Worm (Caenorhabditis elegans) whole organism, young adult: ENCODE measurements around the gene cest-8.
A peak's percentile ranks its signal among the peaks of the same experiment; 100 is the strongest.

ENCODE experiments used
- B0035.1 ChIP-seq: sonication (generic microtip); optimal IDR thresholded peaks from 2 replicates; lab custom pipeline; 2016; ENCODE audit warnings: missing genetic modification characterization, mild to moderate bottlenecking, missing compliant biosample characterization, missing genotype, missing genetic modification reagents
- B0261.1 ChIP-seq: sonication (generic microtip); optimal IDR thresholded peaks from 2 replicates; lab custom pipeline; 2016; ENCODE audit warnings: mild to moderate bottlenecking, missing genetic modification characterization, moderate library complexity, missing compliant biosample characterization
- B0336.3 ChIP-seq: fragments of 200-800 bp; sonication (Bioruptor generic); IDR thresholded peaks from 2 replicates; pipeline ENCODE4 v1.3.6; 2022; ENCODE audit warnings: missing genetic modification characterization, missing compliant biosample characterization
- C06A6.2 ChIP-seq: fragments of 200-800 bp; sonication (Bioruptor generic); conservative IDR thresholded peaks from 2 replicates; pipeline ENCODE4 v1.3.6; 2022; ENCODE audit warnings: missing genetic modification characterization, missing compliant biosample characterization
- D2030.7 ChIP-seq: fragments of 200-800 bp; sonication (Bioruptor generic); IDR thresholded peaks from 2 replicates; pipeline ENCODE4 v1.3.6; 2022; ENCODE audit warnings: missing genetic modification reagents, missing genetic modification characterization, missing compliant biosample characterization
- F10E7.11 ChIP-seq: sonication (generic microtip); optimal IDR thresholded peaks from 2 replicates; lab custom pipeline; 2017; ENCODE audit warnings: mild to moderate bottlenecking, missing genetic modification characterization, moderate library complexity, missing compliant biosample characterization
- F22D6.2 ChIP-seq: sonication (generic microtip); optimal IDR thresholded peaks from 2 replicates; lab custom pipeline; 2016; ENCODE audit warnings: mild to moderate bottlenecking, missing genetic modification characterization, missing compliant biosample characterization
- F33H1.4 ChIP-seq: fragments of 200-800 bp; sonication (Bioruptor generic); IDR thresholded peaks from 2 replicates; pipeline ENCODE4 v1.3.6; 2022; ENCODE audit warnings: missing genetic modification reagents, missing genetic modification characterization, missing compliant biosample characterization
- F39B2.1 ChIP-seq: fragments of 200-800 bp; sonication (Bioruptor generic); IDR thresholded peaks from 2 replicates; pipeline ENCODE4 v1.3.6; 2022; ENCODE audit warnings: missing genetic modification reagents, missing genetic modification characterization, missing compliant biosample characterization
- K11D2.4 ChIP-seq: fragments of 200-800 bp; sonication (Bioruptor generic); IDR thresholded peaks from 2 replicates; pipeline ENCODE4 v1.3.6; 2022; ENCODE audit warnings: missing genetic modification reagents, missing genetic modification characterization, missing compliant biosample characterization
- T07F8.4 ChIP-seq: sonication (generic microtip); optimal IDR thresholded peaks from 2 replicates; lab custom pipeline; 2016; ENCODE audit warnings: mild to moderate bottlenecking, missing genetic modification characterization, moderate library complexity, missing compliant biosample characterization
- Y53F4B.3 ChIP-seq: fragments of 200-800 bp; sonication (Bioruptor generic); IDR thresholded peaks from 2 replicates; pipeline ENCODE4 v1.3.6; 2022; ENCODE audit warnings: missing genetic modification reagents, missing genetic modification characterization, missing compliant biosample characterization
- Y56A3A.18 ChIP-seq: fragments of 200-800 bp; sonication (Bioruptor generic); IDR thresholded peaks from 2 replicates; pipeline ENCODE4 v1.3.6; 2022; ENCODE audit warnings: missing genetic modification reagents, missing genetic modification characterization, missing compliant biosample characterization
- Y95B8A.8 ChIP-seq: fragments of 200-800 bp; sonication (Bioruptor generic); IDR thresholded peaks from 2 replicates; pipeline ENCODE4 v1.3.6; 2022; ENCODE audit warnings: missing genetic modification reagents, missing genetic modification characterization, missing compliant biosample characterization
- ZK185.1 ChIP-seq: sonication (generic microtip); optimal IDR thresholded peaks from 2 replicates; lab custom pipeline; 2016; ENCODE audit warnings: mild to moderate bottlenecking, missing genetic modification characterization, missing compliant biosample characterization; ENCODE audit not compliant: poor library complexity, severe bottlenecking
- akir-1 ChIP-seq: fragments of 200-800 bp; sonication (Bioruptor generic); optimal IDR thresholded peaks from 2 replicates; lab custom pipeline; 2018; ENCODE audit warnings: mild to moderate bottlenecking, missing genetic modification characterization, moderate library complexity, missing compliant biosample characterization
- atf-7 ChIP-seq: sonication (generic microtip); optimal IDR thresholded peaks from 2 replicates; lab custom pipeline; 2017; ENCODE audit warnings: mild to moderate bottlenecking, missing genetic modification characterization, missing compliant biosample characterization
- attf-3 ChIP-seq: fragments of 200-800 bp; sonication (Bioruptor generic); conservative IDR thresholded peaks from 2 replicates; pipeline ENCODE4 v1.3.6; 2022; ENCODE audit warnings: missing genetic modification reagents, missing genetic modification characterization, missing compliant biosample characterization
- attf-5 ChIP-seq: fragments of 200-800 bp; sonication (Bioruptor generic); optimal IDR thresholded peaks from 2 replicates; lab custom pipeline; 2018; ENCODE audit warnings: mild to moderate bottlenecking, missing genetic modification characterization, missing compliant biosample characterization
- cebp-1 ChIP-seq, 2 experiments: fragments of 200-800 bp in 1 of 2; sonication (Bioruptor generic) in 1 of 2; sonication (generic microtip) in 1 of 2; IDR thresholded peaks in 1 of 2; optimal IDR thresholded peaks in 1 of 2; 2 replicates each; pipeline versions ENCODE4 v1.3.6 to Lab custom; 2017 to 2022; ENCODE audit warnings: missing compliant biosample characterization in 2 of 2, missing genetic modification characterization in 2 of 2, mild to moderate bottlenecking in 1 of 2, missing genetic modification reagents in 1 of 2, moderate library complexity in 1 of 2
- ceh-58 ChIP-seq: fragments of 200-800 bp; sonication (Bioruptor generic); IDR thresholded peaks from 2 replicates; pipeline ENCODE4 v1.3.6; 2022; ENCODE audit warnings: missing genetic modification characterization, missing compliant biosample characterization
- chd-7 ChIP-seq: sonication (generic microtip); optimal IDR thresholded peaks from 2 replicates; lab custom pipeline; 2016; ENCODE audit warnings: mild to moderate bottlenecking, missing genetic modification characterization, moderate library complexity, missing compliant biosample characterization
- die-1 ChIP-seq: sonication (generic microtip); optimal IDR thresholded peaks from 2 replicates; lab custom pipeline; 2016; ENCODE audit warnings: missing genotype, mild to moderate bottlenecking, missing genetic modification characterization, missing compliant biosample characterization
- egrh-3 ChIP-seq: fragments of 200-800 bp; sonication (Bioruptor generic); IDR thresholded peaks from 2 replicates; pipeline ENCODE4 v1.3.6; 2022; ENCODE audit warnings: missing genetic modification reagents, missing genetic modification characterization, missing compliant biosample characterization
- ets-4 ChIP-seq: fragments of 200-800 bp; sonication (Bioruptor generic); optimal IDR thresholded peaks from 2 replicates; lab custom pipeline; 2018; ENCODE audit warnings: mild to moderate bottlenecking, missing genetic modification characterization, missing compliant biosample characterization
- gei-17 ChIP-seq: fragments of 200-800 bp; sonication (Bioruptor generic); optimal IDR thresholded peaks from 2 replicates; lab custom pipeline; 2018; ENCODE audit warnings: mild to moderate bottlenecking, missing genetic modification characterization, missing compliant biosample characterization
- hlh-26 ChIP-seq: fragments of 200-800 bp; sonication (Bioruptor generic); conservative IDR thresholded peaks from 2 replicates; pipeline ENCODE4 v1.3.6; 2022; ENCODE audit warnings: missing genetic modification reagents, missing genetic modification characterization, missing compliant biosample characterization
- hmg-1.2 ChIP-seq: fragments of 200-800 bp; sonication (Bioruptor generic); IDR thresholded peaks from 2 replicates; pipeline ENCODE4 v1.3.6; 2022; ENCODE audit warnings: missing genetic modification reagents, missing genetic modification characterization, missing compliant biosample characterization
- hmg-20 ChIP-seq: fragments of 200-800 bp; sonication (Bioruptor generic); IDR thresholded peaks from 2 replicates; pipeline ENCODE4 v1.3.6; 2022; ENCODE audit warnings: missing genetic modification reagents, missing genetic modification characterization, missing compliant biosample characterization
- let-607 ChIP-seq, 2 experiments: fragments of 200-800 bp in 1 of 2; sonication (Bioruptor generic) in 1 of 2; sonication (generic microtip) in 1 of 2; optimal IDR thresholded peaks; 2 replicates each; lab custom pipeline; 2016 to 2018; ENCODE audit warnings: mild to moderate bottlenecking in 2 of 2, missing compliant biosample characterization in 2 of 2, missing genetic modification characterization in 2 of 2, moderate library complexity in 2 of 2, missing genotype in 1 of 2
- lin-35 ChIP-seq, 3 experiments: fragments of 150-350 bp in 2 of 3; sonication (generic microtip) in 1 of 3; optimal IDR thresholded peaks; 2 replicates each; lab custom pipeline; 2014 to 2018; ENCODE audit warnings: missing biosample characterization in 3 of 3, missing genetic modification characterization in 3 of 3, missing genetic modification reagents in 3 of 3
- lin-40 ChIP-seq: sonication (generic microtip); optimal IDR thresholded peaks from 2 replicates; lab custom pipeline; 2016; ENCODE audit warnings: missing genetic modification characterization, mild to moderate bottlenecking, missing compliant biosample characterization, missing genotype, missing genetic modification reagents
- lsy-27 ChIP-seq: sonication (generic microtip); optimal IDR thresholded peaks from 2 replicates; lab custom pipeline; 2017; ENCODE audit warnings: missing genetic modification characterization, mild to moderate bottlenecking, missing compliant biosample characterization, antibody characterized with exemption, missing genotype, borderline replicate concordance; ENCODE audit not compliant: insufficient read depth
- madf-8 ChIP-seq: fragments of 200-800 bp; sonication (Bioruptor generic); conservative IDR thresholded peaks from 2 replicates; pipeline ENCODE4 v1.3.6; 2022; ENCODE audit warnings: missing genetic modification reagents, missing genetic modification characterization, missing compliant biosample characterization
- mcd-1 ChIP-seq: fragments of 200-800 bp; sonication (Bioruptor generic); IDR thresholded peaks from 2 replicates; pipeline ENCODE4 v1.3.6; 2022; ENCODE audit warnings: missing genetic modification reagents, missing genetic modification characterization, missing compliant biosample characterization
- mel-28 ChIP-seq: sonication (generic microtip); optimal IDR thresholded peaks from 2 replicates; lab custom pipeline; 2016; ENCODE audit warnings: borderline replicate concordance, mild to moderate bottlenecking, missing genetic modification characterization, missing compliant biosample characterization
- nfyb-1 ChIP-seq: fragments of 200-800 bp; sonication (Bioruptor generic); IDR thresholded peaks from 2 replicates; pipeline ENCODE4 v1.3.6; 2022; ENCODE audit warnings: missing genetic modification reagents, missing genetic modification characterization, missing compliant biosample characterization
- nhr-90 ChIP-seq: sonication (generic microtip); optimal IDR thresholded peaks from 2 replicates; lab custom pipeline; 2016; ENCODE audit warnings: missing genotype, mild to moderate bottlenecking, missing genetic modification characterization, missing compliant biosample characterization
- snpc-1.3 ChIP-seq: sonication (generic microtip); optimal IDR thresholded peaks from 2 replicates; lab custom pipeline; 2017; ENCODE audit warnings: missing genetic modification characterization, mild to moderate bottlenecking, missing compliant biosample characterization, antibody characterized with exemption, moderate library complexity, missing genotype, missing genetic modification reagents; ENCODE audit not compliant: insufficient read depth
- snpc-3.4 ChIP-seq: sonication (generic microtip); optimal IDR thresholded peaks from 2 replicates; lab custom pipeline; 2017; ENCODE audit warnings: missing genetic modification characterization, mild to moderate bottlenecking, missing compliant biosample characterization, antibody characterized with exemption, moderate library complexity, missing genotype, missing genetic modification reagents
- somi-1 ChIP-seq: fragments of 200-800 bp; sonication (Bioruptor generic); optimal IDR thresholded peaks from 2 replicates; lab custom pipeline; 2018; ENCODE audit warnings: mild to moderate bottlenecking, missing genetic modification characterization, missing compliant biosample characterization
- tbp1 ChIP-seq: fragments of 200-800 bp; sonication (Bioruptor generic); optimal IDR thresholded peaks from 2 replicates; lab custom pipeline; 2018; ENCODE audit warnings: mild to moderate bottlenecking, missing genetic modification characterization, missing compliant biosample characterization
- ztf-25 ChIP-seq: fragments of 200-800 bp; sonication (Bioruptor generic); IDR thresholded peaks from 2 replicates; pipeline ENCODE4 v1.3.6; 2022; ENCODE audit warnings: missing genetic modification reagents, missing genetic modification characterization, missing compliant biosample characterization

cest-8 gene

ce11 chrX:12171631-12172348, 47.7 kb upstream of the cest-8 start, which contains the start of gene F57G12.1 (continued):
- TF ChIP-seq Y56A3A.18 (GFP tag; lab: Robert Waterston, UW) (peak; percentile 55; the same call in 1 of the 2 replicates), ceh-58 (GFP tag; lab: Robert Waterston, UW) (no peak), lin-35 (GFP tag; optimal IDR thresholded peaks at IDR 0.05; lab: Kevin White, UChicago) (peak in 1 of 3 experiments; percentile 29), hmg-1.2 (peak; percentile 80), snpc-1.3 (no peak), lin-40 (peak; percentile 34), ZK185.1 (peak; percentile 51), mel-28 (tag; lab: Kevin White, UChicago) (no peak), nhr-90 (no peak), F10E7.11 (tag; lab: Kevin White, UChicago) (no peak), egrh-3 (GFP tag; lab: Robert Waterston, UW) (peak; percentile 89), D2030.7 (GFP tag; lab: Robert Waterston, UW) (0 out of 2 replicates have a peak, but pooled peaks have one; percentile 28), T07F8.4 (no peak), B0336.3 (peak; percentile 58; the same call in 1 of the 2 replicates), mcd-1 (GFP tag; lab: Robert Waterston, UW) (peak; percentile 57), F33H1.4 (GFP tag; lab: Robert Waterston, UW) (no peak), B0035.1 (tag; lab: Kevin White, UChicago) (no peak), tbp1 (peak; percentile 46), akir-1 (no peak), madf-8 (GFP tag; lab: Robert Waterston, UW) (no peak), B0261.1 (tag; lab: Kevin White, UChicago) (peak; percentile 0), ztf-25 (GFP tag; lab: Robert Waterston, UW) (no peak), die-1 (tag; lab: Kevin White, UChicago) (peak; percentile 37), K11D2.4 (peak; percentile 57; the same call in 1 of the 2 replicates)
- TF ChIP-seq, all 124 proteins: peak for 39

- TF ChIP-seq F22D6.2 (tag; lab: Kevin White, UChicago) (no peak), Y53F4B.3 (GFP tag; lab: Robert Waterston, UW) (no peak), F39B2.1 (GFP tag; lab: Robert Waterston, UW) (no peak), snpc-3.4 (tag; lab: Kevin White, UChicago) (no peak), let-607 (tag; optimal IDR thresholded peaks at IDR 0.05; lab: Kevin White, UChicago) (peak; percentile 43 to 56), hmg-20 (no peak), ets-4 (GFP tag; lab: Kevin White, UChicago) (peak; percentile 71), lsy-27 (tag; lab: Kevin White, UChicago) (no peak), chd-7 (peak; percentile 31), attf-3 (GFP tag; lab: Robert Waterston, UW) (no peak), B0035.1 (tag; lab: Kevin White, UChicago) (no peak), attf-5 (GFP tag; lab: Kevin White, UChicago) (no peak), Y95B8A.8 (GFP tag; lab: Robert Waterston, UW) (no peak), cebp-1 (GFP tag; IDR thresholded peaks at IDR 0.05; lab: Robert Waterston, UW) (peak; percentile 93), cebp-1 (tag; optimal IDR thresholded peaks at IDR 0.05; lab: Kevin White, UChicago) (peak; percentile 95), somi-1 (GFP tag; lab: Kevin White, UChicago) (no peak), egrh-3 (GFP tag; lab: Robert Waterston, UW) (no peak), hlh-26 (GFP tag; lab: Robert Waterston, UW) (no peak), madf-8 (GFP tag; lab: Robert Waterston, UW) (no peak), T07F8.4 (no peak), atf-7 (tag; lab: Kevin White, UChicago) (peak; percentile 6), akir-1 (no peak), B0336.3 (peak; percentile 33; the same call in 1 of the 2 replicates), nfyb-1 (GFP tag; lab: Robert Waterston, UW) (peak; percentile 68), C06A6.2 (GFP tag; lab: Robert Waterston, UW) (no peak), F33H1.4 (GFP tag; lab: Robert Waterston, UW) (no peak), gei-17 (no peak)
These were observed 46.9 kb upstream of the cest-8 start for ce11 chrX:12172482-12173134.
